Fruit fly (Drosophila melanogaster): ENCODE results near the gene Wdr24.

The Wdr24 gene

DNA sequence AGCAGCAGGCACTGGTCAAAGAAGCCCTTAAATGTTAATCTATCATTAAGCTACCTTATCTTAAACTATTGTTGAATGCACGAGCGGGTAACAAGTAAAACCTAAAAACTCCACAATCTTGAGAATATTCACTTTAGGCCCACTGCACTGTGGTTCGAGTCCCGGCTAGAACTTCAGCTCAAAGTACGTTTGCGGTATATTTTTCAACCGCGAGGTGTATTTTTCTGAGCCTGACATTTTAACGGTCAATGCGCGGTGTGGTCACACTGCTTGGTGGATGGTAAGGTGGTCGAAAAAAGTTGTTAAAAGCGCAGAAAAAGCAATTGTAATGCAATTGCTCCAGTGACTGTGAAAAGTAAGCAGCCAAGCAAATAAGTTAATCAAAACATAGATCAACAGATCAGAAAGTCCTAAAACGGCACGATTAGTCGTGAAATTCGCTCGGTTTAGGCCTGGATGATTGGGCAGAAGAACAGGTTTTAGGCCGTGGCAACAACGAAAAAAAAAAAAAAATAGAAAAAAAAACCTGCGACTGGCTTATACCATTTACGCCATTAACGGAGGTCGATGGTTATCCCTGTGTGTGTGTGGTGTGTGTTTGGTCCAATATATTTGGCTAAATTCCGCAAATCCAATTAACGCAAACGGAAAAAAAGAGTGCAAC lies 19.2 kb downstream of the Wdr24 start, which contains the start of gene Kul (continued):
- TF ChIP-seq org-1 (GFP tag; optimal IDR thresholded peaks at IDR 0.05): no peak
- no peak for TF ChIP-seq CG16863 (GFP tag; optimal IDR thresholded peaks at IDR 0.05)
- TF ChIP-seq CG4282 (GFP tag; optimal IDR thresholded peaks at IDR 0.05): peak; percentile 93
- TF ChIP-seq mirr (GFP tag; optimal IDR thresholded peaks at IDR 0.05): no peak
- no peak for TF ChIP-seq CG11085 (GFP tag; IDR thresholded peaks at IDR 0.05)
- TF ChIP-seq Atf6 (GFP tag; IDR thresholded peaks at IDR 0.05): no peak
- TF ChIP-seq CG7372 (GFP tag; IDR thresholded peaks at IDR 0.05): no peak
- no peak for TF ChIP-seq CG3838 (GFP tag; optimal IDR thresholded peaks at IDR 0.05)
- no peak for TF ChIP-seq Awh (GFP tag; IDR thresholded peaks at IDR 0.05)
- TF ChIP-seq pzg (GFP tag; optimal IDR thresholded peaks at IDR 0.05): peak; percentile 82
- TF ChIP-seq pfk (GFP tag; optimal IDR thresholded peaks at IDR 0.05): no peak
- no peak for TF ChIP-seq CG8924 (tag; optimal IDR thresholded peaks at IDR 0.05)
- TF ChIP-seq ind (GFP tag; optimal IDR thresholded peaks at IDR 0.05): no peak
- no peak for TF ChIP-seq tio (GFP tag; optimal IDR thresholded peaks at IDR 0.05)
- TF ChIP-seq CG13296 (GFP tag; optimal IDR thresholded peaks at IDR 0.05): no peak
- peak; percentile 1 for TF ChIP-seq Chrac-16 (GFP tag; optimal IDR thresholded peaks at IDR 0.05)
- TF ChIP-seq Dbx (GFP tag; IDR thresholded peaks at IDR 0.05): 0 out of 3 replicates have a peak, but pooled peaks have one; percentile 9
- TF ChIP-seq CG7928 (GFP tag; optimal IDR thresholded peaks at IDR 0.05): peak; percentile 2
- no peak for TF ChIP-seq Gsc (GFP tag; IDR thresholded peaks at IDR 0.05)
- TF ChIP-seq hth (optimal IDR thresholded peaks at IDR 0.05): no peak
- TF ChIP-seq CG3163 (GFP tag; optimal IDR thresholded peaks at IDR 0.05): no peak
- TF ChIP-seq crp (GFP tag; optimal IDR thresholded peaks at IDR 0.05): no peak
- TF ChIP-seq vnd (GFP tag; IDR thresholded peaks at IDR 0.05; ENCODE audit: partially characterized antibody): 0 out of 3 replicates have a peak, but pooled peaks have one; percentile 13
- no peak for TF ChIP-seq CG12391 (tag; optimal IDR thresholded peaks at IDR 0.05)
- no peak for TF ChIP-seq Atf3 (GFP tag; optimal IDR thresholded peaks at IDR 0.05)
- TF ChIP-seq sim (GFP tag; IDR thresholded peaks at IDR 0.05): no peak
- no peak for TF ChIP-seq danr (GFP tag; IDR thresholded peaks at IDR 0.05)
- no peak for TF ChIP-seq CG16815 (GFP tag; optimal IDR thresholded peaks at IDR 0.05)
- TF ChIP-seq Jarid2 (GFP tag; optimal IDR thresholded peaks at IDR 0.05): peak; percentile 4
- TF ChIP-seq Dad (GFP tag; optimal IDR thresholded peaks at IDR 0.05): no peak
- TF ChIP-seq jumu (GFP tag; optimal IDR thresholded peaks at IDR 0.05): peak; percentile 56
- TF ChIP-seq sd (tag; optimal IDR thresholded peaks at IDR 0.05): no peak
- peak; percentile 50 for TF ChIP-seq HmgD (GFP tag; optimal IDR thresholded peaks at IDR 0.05)
- TF ChIP-seq CG8359 (GFP tag; optimal IDR thresholded peaks at IDR 0.05; ENCODE audit: borderline replicate concordance): no peak
- no peak for TF ChIP-seq YL-1 (GFP tag; optimal IDR thresholded peaks at IDR 0.05)
- no peak for TF ChIP-seq TFAM (GFP tag; optimal IDR thresholded peaks at IDR 0.05)
- no peak for TF ChIP-seq en (GFP tag; optimal IDR thresholded peaks at IDR 0.05)
- TF ChIP-seq dysf (GFP tag; IDR thresholded peaks at IDR 0.05): no peak
- TF ChIP-seq CrebB (tag; optimal IDR thresholded peaks at IDR 0.05): no peak
- no peak for TF ChIP-seq CG8089 (GFP tag; optimal IDR thresholded peaks at IDR 0.05)
- TF ChIP-seq B-H2 (GFP tag; optimal IDR thresholded peaks at IDR 0.05): no peak
- TF ChIP-seq ash1 (GFP tag; optimal IDR thresholded peaks at IDR 0.05): no peak
- TF ChIP-seq CG10274 (GFP tag; optimal IDR thresholded peaks at IDR 0.05): no peak
- TF ChIP-seq ken (GFP tag; IDR thresholded peaks at IDR 0.05): no peak
- no peak for TF ChIP-seq Six4 (GFP tag; optimal IDR thresholded peaks at IDR 0.05)
- TF ChIP-seq Dek (tag; optimal IDR thresholded peaks at IDR 0.05): no peak
- TF ChIP-seq tap (tag; optimal IDR thresholded peaks at IDR 0.05): no peak
- no peak for TF ChIP-seq CG18476 (GFP tag; optimal IDR thresholded peaks at IDR 0.05)
- no peak for TF ChIP-seq fru (optimal IDR thresholded peaks at IDR 0.05)
- TF ChIP-seq pan (optimal IDR thresholded peaks at IDR 0.05): no peak
- peak in 1 of 2 experiments; percentile 36 for TF ChIP-seq pan (GFP tag; optimal IDR thresholded peaks at IDR 0.05 in 1 of 2, IDR thresholded peaks at IDR 0.05 in 1 of 2)
- TF ChIP-seq Usf (GFP tag; optimal IDR thresholded peaks at IDR 0.05): no peak
